Worm (Caenorhabditis elegans): ENCODE results near the gene rps-22.

rps-22 gene

DNA sequence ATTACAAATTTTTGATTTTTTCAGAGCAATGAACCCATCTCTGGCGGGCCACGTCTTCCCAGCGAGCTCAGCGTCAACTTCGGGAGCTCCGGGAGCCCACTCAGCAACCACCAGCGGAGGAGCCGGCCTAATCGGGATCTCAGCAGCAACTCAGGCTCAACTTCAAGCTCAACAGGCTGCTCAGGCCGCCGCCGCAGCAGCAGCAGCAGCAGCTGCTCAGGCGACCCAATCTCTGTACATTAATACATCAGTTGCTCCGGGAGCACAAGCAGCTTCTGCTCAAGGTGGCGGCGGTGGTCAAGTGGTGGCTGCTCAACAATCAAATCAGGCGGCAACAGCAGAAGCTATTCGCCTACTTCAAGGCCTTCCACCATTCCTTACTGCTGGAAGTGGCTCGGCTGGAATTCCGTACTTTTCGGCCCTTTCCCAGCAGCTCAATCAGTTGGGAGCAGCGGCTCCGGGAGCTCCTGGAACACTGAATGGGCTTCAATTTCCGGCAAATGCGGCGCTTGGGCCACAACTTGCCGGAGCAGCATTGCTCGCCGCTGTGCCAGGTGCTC, 19.5 kb upstream of the rps-22 start:
- TF ChIP-seq W03F9.2 (tag; optimal IDR thresholded peaks at IDR 0.05) (no peak), him-1 (tag; optimal IDR thresholded peaks at IDR 0.05) (no peak), dao-5 (tag; optimal IDR thresholded peaks at IDR 0.05) (no peak)

DNA sequence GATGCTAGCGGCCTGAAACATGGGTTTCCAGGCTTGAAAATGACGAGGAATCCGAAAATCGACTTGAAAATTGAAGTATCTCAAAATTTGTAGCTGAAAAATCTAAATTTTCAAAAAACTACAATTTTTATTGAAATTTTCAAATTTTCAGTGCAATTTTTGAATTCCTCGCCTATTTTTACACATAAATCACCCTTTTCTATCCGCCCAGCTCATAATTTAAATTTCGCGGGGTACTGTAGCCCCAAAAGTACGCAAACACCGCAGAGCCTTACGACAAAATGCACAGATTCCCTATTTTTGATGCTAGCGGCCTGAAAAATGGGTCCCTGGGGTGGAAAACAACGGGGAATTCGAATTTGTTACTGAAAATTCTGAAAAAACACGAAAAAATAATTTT, 18.8 kb upstream of the rps-22 start:
- TF ChIP-seq him-1 (tag; optimal IDR thresholded peaks at IDR 0.05), result no peak
- TF ChIP-seq W03F9.2 (tag; optimal IDR thresholded peaks at IDR 0.05), result no peak
- TF ChIP-seq dao-5 (tag; optimal IDR thresholded peaks at IDR 0.05), result no peak

DNA sequence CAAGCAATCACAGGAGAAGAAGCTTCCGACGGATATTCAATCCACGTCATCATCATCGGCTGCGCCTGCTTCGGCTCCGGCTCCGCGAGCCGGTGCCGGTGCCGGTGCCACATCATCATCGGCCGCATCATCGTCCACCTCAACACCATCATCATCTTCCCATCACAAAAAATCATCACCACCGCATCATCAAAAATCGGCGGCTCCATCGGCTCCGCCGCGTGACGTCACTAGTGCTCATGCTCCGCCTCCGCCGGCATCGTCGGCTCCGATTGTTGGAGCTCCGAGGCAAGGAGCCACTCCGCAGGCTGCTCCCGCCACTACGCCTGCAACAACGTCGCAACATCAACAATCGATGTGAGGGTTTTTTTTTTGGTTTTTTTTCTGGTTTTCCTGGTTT, 18.3 kb upstream of the rps-22 start:
- TF ChIP-seq dao-5 (tag; optimal IDR thresholded peaks at IDR 0.05) (no peak), him-1 (tag; optimal IDR thresholded peaks at IDR 0.05) (no peak), W03F9.2 (tag; optimal IDR thresholded peaks at IDR 0.05) (no peak)

DNA sequence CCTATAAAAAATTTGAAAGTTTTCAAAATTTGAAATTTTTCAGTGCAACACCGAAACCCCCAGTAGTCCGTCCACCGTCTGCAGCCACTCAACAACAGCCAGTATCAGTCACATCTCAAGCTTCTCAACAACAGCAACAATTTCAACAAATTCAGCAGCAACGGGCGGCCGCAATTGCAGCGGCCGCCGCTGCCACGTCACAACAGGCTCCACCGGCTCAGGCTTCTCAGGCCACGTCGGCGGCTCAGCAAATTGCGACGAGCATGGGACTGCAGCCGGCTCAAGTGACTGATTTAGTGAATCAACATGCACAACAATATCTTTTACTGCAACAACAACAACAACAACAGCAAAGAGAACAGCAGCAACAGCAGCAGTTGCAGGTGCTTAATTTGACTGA, 16.2 kb upstream of the rps-22 start:
- TF ChIP-seq dao-5 (tag; optimal IDR thresholded peaks at IDR 0.05) (no peak), him-1 (tag; optimal IDR thresholded peaks at IDR 0.05) (no peak), W03F9.2 (tag; optimal IDR thresholded peaks at IDR 0.05) (no peak)

DNA sequence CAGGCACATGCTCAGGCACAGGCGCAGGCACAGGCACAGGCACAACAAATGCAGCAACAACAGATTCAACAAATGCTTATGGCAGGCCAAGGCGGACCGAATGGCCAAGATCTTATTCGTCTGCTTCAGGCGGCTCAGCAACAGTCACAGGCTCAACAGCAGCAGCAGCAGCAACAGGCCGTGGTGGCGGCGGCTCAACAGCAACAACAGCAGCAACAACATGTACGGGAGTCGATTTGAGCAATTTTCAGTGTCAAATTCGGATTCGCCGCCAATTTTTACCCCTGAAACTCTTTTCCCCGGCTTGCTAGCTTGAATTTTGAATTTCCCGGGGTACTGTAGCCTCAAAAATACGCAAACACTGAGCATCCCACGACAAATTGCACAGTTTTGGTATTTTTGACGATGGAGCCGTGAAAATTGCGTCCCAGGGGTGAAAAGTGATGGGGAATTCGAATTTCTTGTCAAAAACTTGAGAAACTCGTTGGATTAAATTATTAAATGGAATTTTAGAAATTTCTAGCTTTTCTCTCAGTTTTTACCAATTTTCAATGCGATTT, 12.4 kb upstream of the rps-22 start:
- no peak for TF ChIP-seq W03F9.2 (tag; optimal IDR thresholded peaks at IDR 0.05)
- TF ChIP-seq him-1 (tag; optimal IDR thresholded peaks at IDR 0.05), result no peak
- no peak for TF ChIP-seq dao-5 (tag; optimal IDR thresholded peaks at IDR 0.05)

DNA sequence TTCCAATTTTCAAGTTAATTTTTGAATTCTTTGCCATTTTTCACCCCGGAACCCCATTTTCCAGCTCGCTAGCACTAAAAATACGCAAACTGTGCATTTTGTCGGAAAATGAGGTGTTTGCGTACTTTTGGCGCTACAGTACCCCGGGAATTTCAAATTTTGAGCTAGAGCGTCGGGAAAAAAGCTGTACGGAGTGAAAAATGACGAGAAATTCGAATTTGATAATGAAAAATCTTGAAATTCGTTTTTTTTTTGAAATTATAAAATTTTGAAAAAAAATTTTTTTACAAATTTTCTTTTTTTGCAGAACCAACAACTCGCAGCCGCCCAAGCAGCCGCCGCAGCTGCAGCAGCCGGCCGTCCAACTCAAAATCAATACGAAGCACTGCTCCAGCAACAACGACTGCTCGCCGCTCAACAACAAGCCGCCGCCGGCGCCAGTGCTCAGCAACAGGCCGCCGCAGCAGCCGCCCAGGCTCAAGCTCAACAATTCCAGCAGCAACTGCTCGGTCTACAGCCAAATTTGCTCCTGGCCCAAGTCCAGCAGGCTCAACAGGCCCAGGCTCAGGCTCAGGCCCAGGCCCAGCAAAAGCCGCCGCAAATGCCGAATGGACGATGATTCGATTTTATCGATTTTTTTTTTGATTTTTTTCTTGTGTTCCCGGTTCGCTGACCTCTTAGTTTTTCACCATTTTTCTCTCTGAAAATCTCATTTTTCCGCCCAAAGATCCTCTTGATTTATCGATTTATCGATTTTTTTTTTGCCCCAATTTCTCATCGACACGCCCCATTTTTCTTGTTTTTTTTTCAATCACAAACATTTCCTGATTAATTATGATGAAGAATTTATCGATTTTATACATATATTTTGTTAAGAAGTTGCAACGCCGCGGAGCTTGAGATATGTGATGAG, 11.4 kb upstream of the rps-22 start:
- TF ChIP-seq him-1 (tag; optimal IDR thresholded peaks at IDR 0.05) (no peak), W03F9.2 (tag; optimal IDR thresholded peaks at IDR 0.05) (no peak), dao-5 (tag; optimal IDR thresholded peaks at IDR 0.05) (no peak)

DNA sequence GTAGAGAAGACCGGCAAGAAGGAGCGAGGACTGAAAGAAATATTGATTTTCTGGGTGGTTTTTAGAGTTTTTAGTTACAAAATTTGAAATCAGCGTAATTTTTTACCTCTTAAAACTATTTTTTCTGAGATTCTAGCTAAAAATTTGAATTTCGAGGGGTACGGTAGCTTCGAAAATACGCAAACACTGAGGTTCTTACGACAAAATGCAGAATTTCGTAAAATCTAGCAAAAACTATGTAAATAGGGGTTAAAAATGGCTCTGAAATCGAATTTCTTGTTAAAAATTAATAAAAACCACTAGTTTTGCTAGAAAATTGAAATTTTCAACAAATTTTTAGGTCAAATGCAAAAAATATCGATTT, 10.7 kb upstream of the rps-22 start:
- TF ChIP-seq dao-5 (tag; optimal IDR thresholded peaks at IDR 0.05), result no peak
- no peak for TF ChIP-seq him-1 (tag; optimal IDR thresholded peaks at IDR 0.05)
- TF ChIP-seq W03F9.2 (tag; optimal IDR thresholded peaks at IDR 0.05), result no peak

DNA sequence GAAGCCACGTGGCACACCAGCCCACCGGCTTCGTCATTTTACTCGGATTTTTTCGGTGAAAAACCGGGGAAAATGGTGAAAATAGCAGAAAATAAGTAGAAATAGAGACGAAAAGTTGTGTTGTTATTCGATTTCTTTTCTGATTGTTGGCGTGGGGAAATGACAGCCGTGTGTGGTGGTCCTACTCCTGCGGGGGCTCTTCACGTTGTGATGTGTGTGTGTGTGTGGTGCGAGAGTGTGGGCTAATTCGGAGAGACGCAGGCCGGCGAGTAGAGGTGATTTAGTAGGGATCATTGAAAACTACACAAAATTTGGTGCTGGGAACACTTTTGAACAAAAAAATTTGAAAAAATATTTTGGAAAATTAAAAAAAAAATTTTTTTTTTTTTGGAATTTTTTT, 6.8 kb upstream of the rps-22 start, which contains the start of gene F53A3.1:
Gene F53A3.1, minus strand, starts transcription at position 150 of the 400 bp plus-strand sequence.
- TF ChIP-seq W03F9.2 (tag; optimal IDR thresholded peaks at IDR 0.05), result no peak
- no peak for TF ChIP-seq him-1 (tag; optimal IDR thresholded peaks at IDR 0.05)
- no peak for TF ChIP-seq dao-5 (tag; optimal IDR thresholded peaks at IDR 0.05)

DNA sequence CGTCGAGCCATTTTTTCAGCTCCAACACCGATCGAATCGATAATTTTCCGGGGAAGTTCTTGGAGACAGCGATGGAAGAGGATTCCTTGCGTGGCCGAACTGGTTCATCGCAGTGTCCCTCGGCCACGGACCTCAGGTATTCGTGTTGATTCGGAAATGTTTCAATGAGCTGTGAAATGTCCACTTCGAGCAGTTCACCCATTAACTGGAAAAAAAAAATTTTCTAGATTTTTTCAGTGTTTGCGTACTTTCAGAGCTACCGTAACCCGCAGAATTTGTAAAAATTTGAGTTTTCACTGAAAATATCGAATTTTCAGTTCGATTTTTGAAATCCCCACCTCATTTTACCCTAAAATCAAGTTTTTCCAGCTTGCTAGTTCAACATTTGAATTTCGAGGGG, 2.5 kb upstream of the rps-22 start:
- TF ChIP-seq dao-5 (tag; optimal IDR thresholded peaks at IDR 0.05) (no peak), him-1 (tag; optimal IDR thresholded peaks at IDR 0.05) (no peak), W03F9.2 (tag; optimal IDR thresholded peaks at IDR 0.05) (no peak)

DNA sequence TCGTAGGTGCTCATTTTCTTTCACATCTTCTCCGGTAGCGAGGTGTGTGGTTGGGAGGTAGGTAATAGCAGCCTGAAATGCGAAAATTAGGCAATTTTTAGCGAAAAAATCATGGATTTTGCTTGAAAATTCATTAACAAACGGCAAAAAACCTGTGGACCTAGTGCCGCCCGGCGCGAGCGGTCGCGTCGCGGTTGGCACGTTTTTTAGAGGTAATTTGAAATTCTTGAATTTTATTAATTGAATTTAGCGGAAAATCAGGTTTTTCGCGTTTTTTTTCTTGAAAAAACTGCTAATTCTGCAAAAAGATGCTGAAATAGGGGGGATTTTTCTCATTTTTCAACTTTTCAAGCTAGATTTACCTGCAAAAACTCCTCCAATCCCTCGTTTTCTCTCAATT, 973 bp upstream of the rps-22 start:
- TF ChIP-seq dao-5 (tag; optimal IDR thresholded peaks at IDR 0.05) (no peak), W03F9.2 (tag; optimal IDR thresholded peaks at IDR 0.05) (no peak), him-1 (tag; optimal IDR thresholded peaks at IDR 0.05) (no peak)

DNA sequence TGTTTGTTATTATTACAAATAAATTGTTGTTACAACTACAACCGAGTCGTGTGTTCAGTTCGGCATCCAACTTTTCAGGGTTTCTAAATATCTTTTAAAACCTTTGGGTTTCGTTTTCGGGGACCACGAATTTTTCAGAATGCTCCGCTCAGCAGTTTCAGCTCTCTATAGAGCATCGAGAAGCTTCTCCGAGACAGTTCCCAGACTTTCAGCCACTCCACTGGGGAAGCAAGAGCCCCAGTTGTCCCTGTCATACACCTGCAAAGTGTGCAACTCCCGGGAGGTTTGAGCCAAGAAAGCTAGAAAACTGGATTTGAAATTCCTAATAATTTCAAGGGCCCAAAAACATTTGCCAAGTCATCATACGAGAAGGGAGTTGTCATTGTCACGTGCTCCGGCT, 1.1 kb downstream of the rps-22 start, which contains the start of gene F53A3.7:
Gene F53A3.7, plus strand, starts transcription at position 139 of the 400 bp plus-strand sequence.
- TF ChIP-seq dao-5 (tag; optimal IDR thresholded peaks at IDR 0.05), result no peak

DNA sequence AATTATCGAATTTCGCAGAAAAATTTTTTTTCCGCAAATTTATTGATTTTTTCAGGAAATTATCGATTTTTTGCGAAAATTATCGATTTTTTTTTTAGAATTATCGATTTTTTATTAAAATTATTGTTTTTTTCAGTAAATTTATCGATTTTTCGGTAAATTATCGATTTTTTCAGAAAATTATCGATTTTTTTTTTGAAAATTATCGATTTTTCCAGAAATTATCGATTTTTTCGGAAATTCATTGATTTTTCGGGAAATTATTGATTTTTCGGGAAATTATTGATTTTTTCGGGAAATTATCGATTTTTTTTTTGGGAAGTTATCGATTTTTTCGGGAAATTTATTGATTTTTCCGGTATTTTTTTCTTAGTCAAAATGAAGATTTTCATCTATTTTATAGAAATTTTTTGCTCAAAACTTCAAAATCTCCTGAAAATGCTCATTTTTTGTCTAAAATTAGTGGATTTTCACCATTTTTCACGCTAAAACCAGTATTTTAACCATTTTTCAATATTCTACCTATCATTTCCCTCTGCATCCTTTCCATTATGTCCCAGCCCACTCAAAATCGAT, 5.3 kb downstream of the rps-22 start:
- TF ChIP-seq him-1 (tag; optimal IDR thresholded peaks at IDR 0.05) (no peak), dao-5 (tag; optimal IDR thresholded peaks at IDR 0.05) (no peak), W03F9.2 (tag; optimal IDR thresholded peaks at IDR 0.05) (no peak)

DNA sequence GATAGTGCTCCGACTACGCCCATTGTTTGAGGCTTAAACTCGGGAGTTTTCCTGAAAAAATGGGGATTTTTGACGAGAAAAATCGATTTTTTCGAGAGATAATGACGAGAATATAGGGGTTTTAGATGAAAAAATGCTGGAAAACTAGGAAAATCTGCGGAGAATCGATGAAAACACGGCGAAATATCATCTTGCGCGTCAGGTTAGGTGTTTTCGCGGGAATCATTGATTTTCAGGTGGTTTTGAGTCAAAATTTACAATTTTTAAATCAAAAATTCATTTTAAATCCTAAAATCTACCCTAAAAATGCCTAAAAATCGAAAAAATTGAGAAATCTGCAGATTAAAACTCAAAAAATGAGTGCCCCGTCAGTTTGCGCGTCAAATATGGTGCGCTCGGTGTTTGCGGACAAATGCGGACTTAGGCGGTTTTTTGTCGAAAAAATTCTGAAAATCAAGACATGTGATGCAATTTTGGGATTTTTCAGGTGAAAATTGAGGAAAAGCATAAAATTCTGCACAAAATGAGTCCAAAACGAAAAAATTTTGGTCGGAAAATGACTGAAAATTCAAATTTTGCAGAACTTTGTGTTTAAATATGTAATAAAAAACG, 11.7 kb downstream of the rps-22 start, which contains the start of gene mboa-6:
Gene mboa-6, minus strand, starts transcription at position 51 of the 612 bp plus-strand sequence.
- no peak for TF ChIP-seq him-1 (tag; optimal IDR thresholded peaks at IDR 0.05)
- no peak for TF ChIP-seq dao-5 (tag; optimal IDR thresholded peaks at IDR 0.05)
- no peak for TF ChIP-seq W03F9.2 (tag; optimal IDR thresholded peaks at IDR 0.05)

Measured in whole organism, L4/young adult.